Worm (Caenorhabditis elegans): ENCODE results near the gene snb-2.

Gene snb-2

ce11 chrV:12345808-12346207 lies at the start of gene snb-2:
TSS of gene snb-2 (minus strand) at chrV:12345908.
- no peak for TF ChIP-seq nfyb-1 (GFP tag; IDR thresholded peaks at IDR 0.05)
- no peak for TF ChIP-seq athp-1 (tag; optimal IDR thresholded peaks at IDR 0.05)
- no peak for TF ChIP-seq T07F8.4 (tag; optimal IDR thresholded peaks at IDR 0.05)
- no peak for TF ChIP-seq lir-1 (GFP tag; conservative IDR thresholded peaks at IDR 0.05)
- no peak for TF ChIP-seq attf-5 (GFP tag; optimal IDR thresholded peaks at IDR 0.05)
- no peak for TF ChIP-seq ceh-27 (GFP tag; optimal IDR thresholded peaks at IDR 0.05)
- TF ChIP-seq hsf-1 (GFP tag; IDR thresholded peaks at IDR 0.05) = no peak

- TF ChIP-seq lsl-1 (GFP tag; optimal IDR thresholded peaks at IDR 0.05) = no peak
- no peak for TF ChIP-seq cebp-2 (GFP tag; IDR thresholded peaks at IDR 0.05)
- TF ChIP-seq D2030.7 (GFP tag; IDR thresholded peaks at IDR 0.05) = no peak
- TF ChIP-seq dpff-1 (tag; optimal IDR thresholded peaks at IDR 0.05) = no peak
- TF ChIP-seq athp-1 (tag; optimal IDR thresholded peaks at IDR 0.05) = no peak
- no peak for TF ChIP-seq him-1 (tag; optimal IDR thresholded peaks at IDR 0.05)
- TF ChIP-seq snpc-1.1 (tag; optimal IDR thresholded peaks at IDR 0.05; ENCODE audit: insufficient read depth) = no peak
Observed at ce11 chrV:12386154-12386553, 40.4 kb upstream of the snb-2 start, which contains the start of gene K01D12.15. TSS of gene K01D12.15 (plus strand) at chrV:12386454.

ce11 chrV:12377256-12377655 lies 31.5 kb upstream of the snb-2 start, which contains the start of gene K01D12.1:
TSS of gene K01D12.1 (plus strand) at chrV:12377556.
- no peak for TF ChIP-seq ztf-3 (GFP tag; optimal IDR thresholded peaks at IDR 0.05)
- no peak for TF ChIP-seq madf-6 (GFP tag; IDR thresholded peaks at IDR 0.05)
- TF ChIP-seq lin-26 (GFP tag; IDR thresholded peaks at IDR 0.05) = no peak
- no peak for TF ChIP-seq Y56A3A.18 (GFP tag; IDR thresholded peaks at IDR 0.05)
- no peak for TF ChIP-seq lag-1 (GFP tag; IDR thresholded peaks at IDR 0.05)
- no peak for TF ChIP-seq F39B2.1 (GFP tag; IDR thresholded peaks at IDR 0.05)
- TF ChIP-seq ceh-100 (GFP tag; IDR thresholded peaks at IDR 0.05) = no peak
- no peak for TF ChIP-seq bed-1 (GFP tag; IDR thresholded peaks at IDR 0.05)
- no peak for TF ChIP-seq gei-17 (GFP tag; optimal IDR thresholded peaks at IDR 0.05)
- TF ChIP-seq attf-5 (GFP tag; optimal IDR thresholded peaks at IDR 0.05) = no peak
- no peak for TF ChIP-seq zim-3 (tag; optimal IDR thresholded peaks at IDR 0.05)
- TF ChIP-seq lsy-27 (tag; optimal IDR thresholded peaks at IDR 0.05; ENCODE audit: borderline replicate concordance, insufficient read depth) = no peak
- no peak for TF ChIP-seq ama-1 (optimal IDR thresholded peaks at IDR 0.05)
- TF ChIP-seq ama-1 (GFP tag; optimal IDR thresholded peaks at IDR 0.05) = no peak
- no peak for TF ChIP-seq dox-1 (GFP tag; IDR thresholded peaks at IDR 0.05)
- TF ChIP-seq pha-4 (tag; optimal IDR thresholded peaks at IDR 0.05) = no peak
- no peak for TF ChIP-seq fkh-3 (tag; optimal IDR thresholded peaks at IDR 0.05)
- TF ChIP-seq F23B12.7 (tag; optimal IDR thresholded peaks at IDR 0.05; ENCODE audit: insufficient read depth) = no peak

ce11 chrV:12374252-12374651 lies 28.5 kb upstream of the snb-2 start, which contains the start of gene F23H12.10:
TSS of gene F23H12.10 (minus strand) at chrV:12374263.
- peak; percentile 55; the same call in 1 of the 2 replicates for TF ChIP-seq attf-3 (GFP tag; conservative IDR thresholded peaks at IDR 0.05)

ce11 chrV:12371386-12371785 lies 25.7 kb upstream of the snb-2 start, which contains the start of gene F23H12.7:
TSS of gene F23H12.7 (plus strand) at chrV:12371686.
- TF ChIP-seq madf-10 (tag; optimal IDR thresholded peaks at IDR 0.05) = no peak
- no peak for TF ChIP-seq zim-3 (tag; optimal IDR thresholded peaks at IDR 0.05)
- no peak for TF ChIP-seq ztf-28 (GFP tag; IDR thresholded peaks at IDR 0.05)
- no peak for TF ChIP-seq snpc-1.1 (tag; optimal IDR thresholded peaks at IDR 0.05; ENCODE audit: insufficient read depth)
- no peak for TF ChIP-seq hrde-1 (tag; optimal IDR thresholded peaks at IDR 0.05; ENCODE audit: borderline replicate concordance)
- no peak for TF ChIP-seq him-1 (tag; optimal IDR thresholded peaks at IDR 0.05)
- TF ChIP-seq hlh-26 (GFP tag; conservative IDR thresholded peaks at IDR 0.05) = no peak
- TF ChIP-seq cebp-2 (GFP tag; IDR thresholded peaks at IDR 0.05) = no peak
- no peak for TF ChIP-seq B0261.1 (tag; optimal IDR thresholded peaks at IDR 0.05)

Data from whole organism, young adult.